Fruit fly (Drosophila melanogaster): ENCODE measurements around the gene gfzf.

Gene gfzf

dm6 chr3R:7104308-7104707, 46.5 kb downstream of the gfzf start:
- no peak for TF ChIP-seq CG6854 (GFP tag; optimal IDR thresholded peaks at IDR 0.05)
- no peak for TF ChIP-seq salr (GFP tag; optimal IDR thresholded peaks at IDR 0.05)
- TF ChIP-seq svp (GFP tag), result peak; percentile 14
- TF ChIP-seq Lpt (GFP tag; optimal IDR thresholded peaks at IDR 0.05), result no peak
- TF ChIP-seq fkh (GFP tag; optimal IDR thresholded peaks at IDR 0.05), result no peak
- TF ChIP-seq CG10669 (GFP tag; optimal IDR thresholded peaks at IDR 0.05), result no peak
- no peak for TF ChIP-seq Hr39 (GFP tag; optimal IDR thresholded peaks at IDR 0.05)

- TF ChIP-seq CG6854 (GFP tag; optimal IDR thresholded peaks at IDR 0.05) (peak; percentile 8), salr (GFP tag; optimal IDR thresholded peaks at IDR 0.05) (no peak), svp (GFP tag) (peak; percentile 60), CG11762 (GFP tag; optimal IDR thresholded peaks at IDR 0.05; ENCODE audit: insufficient read depth) (no peak), esn (GFP tag; optimal IDR thresholded peaks at IDR 0.05) (no peak), Eip75B (GFP tag; optimal IDR thresholded peaks at IDR 0.05) (no peak), CG3919 (GFP tag; optimal IDR thresholded peaks at IDR 0.05) (peak; percentile 16), Hr39 (GFP tag; optimal IDR thresholded peaks at IDR 0.05) (no peak), dsx (GFP tag; optimal IDR thresholded peaks at IDR 0.05; ENCODE audit: poor library complexity, severe bottlenecking) (peak; percentile 73), topi (GFP tag; optimal IDR thresholded peaks at IDR 0.05) (no peak), net (GFP tag; optimal IDR thresholded peaks at IDR 0.05) (peak; percentile 5), CG6808 (GFP tag; optimal IDR thresholded peaks at IDR 0.05) (peak; percentile 43), CG3032 (tag; optimal IDR thresholded peaks at IDR 0.05) (no peak), CG8119 (GFP tag; IDR thresholded peaks at IDR 0.05) (peak; percentile 41; the same call in 2 of the 3 replicates), Smox (GFP tag; optimal IDR thresholded peaks at IDR 0.05) (no peak), ss (GFP tag; optimal IDR thresholded peaks at IDR 0.05) (peak; percentile 40 to 57), pdm3 (GFP tag; optimal IDR thresholded peaks at IDR 0.05) (no peak), fd85E (GFP tag; optimal IDR thresholded peaks at IDR 0.05) (no peak), CG32006 (GFP tag; optimal IDR thresholded peaks at IDR 0.05) (no peak), CG9139 (GFP tag; optimal IDR thresholded peaks at IDR 0.05) (peak; percentile 24), CG7368 (GFP tag; optimal IDR thresholded peaks at IDR 0.05) (no peak), CG10669 (GFP tag; optimal IDR thresholded peaks at IDR 0.05) (no peak), vri (GFP tag; optimal IDR thresholded peaks at IDR 0.05) (peak; percentile 8), CG8319 (GFP tag; optimal IDR thresholded peaks at IDR 0.05) (no peak), Hr4 (GFP tag; optimal IDR thresholded peaks at IDR 0.05) (no peak), Met (GFP tag; optimal IDR thresholded peaks at IDR 0.05) (no peak), Sox14 (GFP tag; optimal IDR thresholded peaks at IDR 0.05) (no peak), Gug (GFP tag; IDR thresholded peaks at IDR 0.05) (no peak), CG1621 (tag; optimal IDR thresholded peaks at IDR 0.05) (peak; percentile 24), Lpt (GFP tag; optimal IDR thresholded peaks at IDR 0.05) (peak; percentile 64), CG6792 (GFP tag; optimal IDR thresholded peaks at IDR 0.05) (no peak), Blimp-1 (GFP tag; optimal IDR thresholded peaks at IDR 0.05) (no peak), CG15336 (GFP tag; IDR thresholded peaks at IDR 0.05) (peak; percentile 53; the same call in 1 of the 2 replicates), Ets96B (tag; optimal IDR thresholded peaks at IDR 0.05) (peak; percentile 23), CG6276 (GFP tag; optimal IDR thresholded peaks at IDR 0.05) (no peak), CG16779 (tag; optimal IDR thresholded peaks at IDR 0.05) (peak; percentile 6), CG4318 (GFP tag; optimal IDR thresholded peaks at IDR 0.05) (no peak), eg (GFP tag; IDR thresholded peaks at IDR 0.05) (0 out of 3 replicates have a peak, but pooled peaks have one; percentile 29), CG31627 (GFP tag; optimal IDR thresholded peaks at IDR 0.05) (no peak), CG10631 (GFP tag; optimal IDR thresholded peaks at IDR 0.05) (no peak), Eip93F (GFP tag; optimal IDR thresholded peaks at IDR 0.05) (peak; percentile 78), Eip78C (GFP tag) (peak; percentile 75), CG6163 (GFP tag; IDR thresholded peaks at IDR 0.05) (peak; percentile 44; the same call in 2 of the 3 replicates), Sox15 (GFP tag; optimal IDR thresholded peaks at IDR 0.05) (no peak), fd59A (GFP tag; optimal IDR thresholded peaks at IDR 0.05) (no peak), fkh (GFP tag; optimal IDR thresholded peaks at IDR 0.05) (peak; percentile 78)
Observed at dm6 chr3R:7102853-7103833, 47.6 kb downstream of the gfzf start.
